Worm (Caenorhabditis elegans): ENCODE measurements around the gene mnat-1.

ce11 chrII:2525652-2526051, 47.2 kb upstream of the mnat-1 start:
- TF ChIP-seq snpc-4 (tag; optimal IDR thresholded peaks at IDR 0.05) (no peak), nhr-12 (tag; optimal IDR thresholded peaks at IDR 0.05) (no peak)
